Worm (Caenorhabditis elegans) whole organism, midembryonic: Measurements from ENCODE around the gene M163.8.

Source experiments
- T22C8.4 ChIP-seq: fragments of 200-800 bp; sonication (Bioruptor generic); IDR thresholded peaks from 2 replicates; pipeline ENCODE4 v1.3.6; 2022; ENCODE audit warnings: missing genetic modification characterization, missing compliant biosample characterization
- cog-1 ChIP-seq: sonication (generic microtip); optimal IDR thresholded peaks from 2 replicates; lab custom pipeline; 2016; ENCODE audit warnings: missing genetic modification characterization, missing compliant biosample characterization
- flt-1 ChIP-seq: fragments of 200-800 bp; sonication (Bioruptor generic); IDR thresholded peaks from 2 replicates; pipeline ENCODE4 v1.3.6; 2022; ENCODE audit warnings: missing genetic modification characterization, missing compliant biosample characterization
- klf-2 ChIP-seq: fragments of 200-800 bp; sonication (Bioruptor generic); conservative IDR thresholded peaks from 2 replicates; pipeline ENCODE4 v1.3.6; 2022; ENCODE audit warnings: missing genetic modification reagents, missing genetic modification characterization, missing compliant biosample characterization
- med-1 ChIP-seq: sonication (generic microtip); optimal IDR thresholded peaks from 2 replicates; lab custom pipeline; 2017; ENCODE audit warnings: missing genetic modification characterization, mild to moderate bottlenecking, missing compliant biosample characterization, antibody characterized with exemption, missing genetic modification reagents; ENCODE audit not compliant: insufficient read depth
- ref-1 ChIP-seq: fragments of 200-800 bp; sonication (Bioruptor generic); conservative IDR thresholded peaks from 2 replicates; pipeline ENCODE4 v1.3.6; 2022; ENCODE audit warnings: missing genetic modification reagents, missing genetic modification characterization, missing compliant biosample characterization
- tab-1 ChIP-seq: fragments of 200-800 bp; sonication (Bioruptor generic); IDR thresholded peaks from 2 replicates; pipeline ENCODE4 v1.3.6; 2022; ENCODE audit warnings: missing genetic modification characterization, missing compliant biosample characterization
- ztf-23 ChIP-seq: fragments of 200-800 bp; sonication (Bioruptor generic); IDR thresholded peaks from 2 replicates; pipeline ENCODE4 v1.3.6; 2022; ENCODE audit warnings: missing genetic modification reagents, missing genetic modification characterization, missing compliant biosample characterization
- ztf-29 ChIP-seq: fragments of 200-800 bp; sonication (Bioruptor generic); IDR thresholded peaks from 2 replicates; pipeline ENCODE4 v1.3.6; 2022; ENCODE audit warnings: missing genetic modification reagents, missing genetic modification characterization, missing compliant biosample characterization

DNA sequence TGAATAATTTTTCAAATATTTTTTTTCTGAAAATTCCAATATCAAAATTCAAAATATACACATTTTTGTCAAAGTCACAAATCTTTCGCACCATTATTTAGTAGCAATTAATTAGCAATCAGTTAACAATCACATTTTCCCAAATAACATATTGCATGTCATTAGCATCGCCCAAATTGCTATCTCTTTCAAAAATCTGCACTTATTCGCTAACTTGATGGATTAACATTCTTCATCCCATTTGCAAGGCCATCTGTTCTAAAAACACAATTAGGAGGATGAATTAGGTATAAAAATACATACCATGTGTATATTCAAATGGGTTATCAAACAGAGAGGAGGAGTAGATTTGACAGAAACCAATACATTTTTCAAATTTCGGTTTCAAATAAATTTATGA, 2.4 kb downstream of the M163.8 start:
- TF ChIP-seq ref-1 (GFP tag; lab: Robert Waterston, UW) (no peak), T22C8.4 (GFP tag; lab: Robert Waterston, UW) (no peak), klf-2 (no peak), ztf-23 (GFP tag; lab: Robert Waterston, UW) (no peak), cog-1 (no peak), flt-1 (no peak), med-1 (no peak), tab-1 (GFP tag; lab: Robert Waterston, UW) (no peak), ztf-29 (GFP tag; lab: Robert Waterston, UW) (no peak)
